Fruit fly (Drosophila melanogaster): ENCODE measurements around the gene Brd.

- TF ChIP-seq CG7928 (GFP tag; optimal IDR thresholded peaks at IDR 0.05), result no peak
- no peak for TF ChIP-seq CG14441 (GFP tag; IDR thresholded peaks at IDR 0.05)
- TF ChIP-seq Hmx (GFP tag; optimal IDR thresholded peaks at IDR 0.05), result no peak
- TF ChIP-seq Ada2b (GFP tag; IDR thresholded peaks at IDR 0.05), result no peak
Measured at dm6 chr3L:14992025-14992424, 19.6 kb downstream of the Brd start, which contains the start of gene Zip71B.
